Worm (Caenorhabditis elegans) whole organism, early embryonic: ENCODE measurements around the gene gldi-10.

ENCODE experiments used
- B0310.2 ChIP-seq: sonication (generic microtip); optimal IDR thresholded peaks from 2 replicates; lab custom pipeline; 2016; ENCODE audit warnings: mild to moderate bottlenecking, missing genetic modification characterization, missing compliant biosample characterization
- F13C5.2 ChIP-seq: sonication (generic microtip); optimal IDR thresholded peaks from 2 replicates; lab custom pipeline; 2017; ENCODE audit warnings: mild to moderate bottlenecking, missing genetic modification characterization, inconsistent platforms, missing compliant biosample characterization
- aly-1 ChIP-seq: sonication (generic microtip); optimal IDR thresholded peaks from 2 replicates; lab custom pipeline; 2016; ENCODE audit warnings: missing genetic modification characterization, missing compliant biosample characterization
- ama-1 ChIP-seq: fragments of 150-350 bp; optimal IDR thresholded peaks from 2 replicates; lab custom pipeline; 2014
- ceh-13 ChIP-seq: fragments of 200-800 bp; sonication (Bioruptor generic); optimal IDR thresholded peaks from 2 replicates; lab custom pipeline; 2018; ENCODE audit warnings: mild to moderate bottlenecking, missing genetic modification characterization, missing compliant biosample characterization
- ceh-36 ChIP-seq: sonication (generic microtip); optimal IDR thresholded peaks from 2 replicates; lab custom pipeline; 2016; ENCODE audit warnings: missing genetic modification characterization, inconsistent platforms, missing compliant biosample characterization
- ets-7 ChIP-seq: sonication (generic microtip); optimal IDR thresholded peaks from 2 replicates; lab custom pipeline; 2016; ENCODE audit warnings: missing genotype, missing genetic modification characterization, missing compliant biosample characterization
- flt-1 ChIP-seq: fragments of 200-800 bp; sonication (Bioruptor generic); IDR thresholded peaks from 2 replicates; pipeline ENCODE4 v1.3.6; 2022; ENCODE audit warnings: missing genetic modification characterization, missing compliant biosample characterization
- hmbx-1 ChIP-seq: sonication (generic microtip); optimal IDR thresholded peaks from 2 replicates; lab custom pipeline; 2016; ENCODE audit warnings: mild to moderate bottlenecking, missing genetic modification characterization, missing compliant biosample characterization
- hmg-4 ChIP-seq: fragments of 200-800 bp; sonication (Bioruptor generic); optimal IDR thresholded peaks from 2 replicates; lab custom pipeline; 2018; ENCODE audit warnings: mild to moderate bottlenecking, missing genetic modification characterization, missing compliant biosample characterization
- hnd-1 ChIP-seq: sonication (generic microtip); optimal IDR thresholded peaks from 2 replicates; lab custom pipeline; 2016; ENCODE audit warnings: missing genetic modification characterization, missing compliant biosample characterization
- pes-1 ChIP-seq: fragments of 200-800 bp; sonication (Bioruptor generic); IDR thresholded peaks from 2 replicates; pipeline ENCODE4 v1.3.6; 2022; ENCODE audit warnings: missing genetic modification reagents, missing genetic modification characterization, missing compliant biosample characterization
- scrt-1 ChIP-seq: fragments of 200-800 bp; sonication (Bioruptor generic); IDR thresholded peaks from 2 replicates; pipeline ENCODE4 v1.3.6; 2022; ENCODE audit warnings: missing genetic modification characterization, missing compliant biosample characterization
- sea-1 ChIP-seq: fragments of 200-800 bp; sonication (Bioruptor generic); conservative IDR thresholded peaks from 2 replicates; pipeline ENCODE4 v1.3.6; 2022; ENCODE audit warnings: missing genetic modification characterization, missing compliant biosample characterization
- tbx-11 ChIP-seq: fragments of 200-800 bp; sonication (Bioruptor generic); IDR thresholded peaks from 2 replicates; pipeline ENCODE4 v1.3.6; 2022; ENCODE audit warnings: missing genetic modification characterization, missing compliant biosample characterization
- tbx-37 ChIP-seq: fragments of 200-800 bp; sonication (Bioruptor generic); conservative IDR thresholded peaks from 2 replicates; pipeline ENCODE4 v1.3.6; 2022; ENCODE audit warnings: missing genetic modification reagents, missing genetic modification characterization, missing compliant biosample characterization
- tra-4 ChIP-seq: sonication (generic microtip); optimal IDR thresholded peaks from 2 replicates; lab custom pipeline; 2017; ENCODE audit warnings: missing genetic modification characterization, missing compliant biosample characterization

Gene gldi-10

DNA sequence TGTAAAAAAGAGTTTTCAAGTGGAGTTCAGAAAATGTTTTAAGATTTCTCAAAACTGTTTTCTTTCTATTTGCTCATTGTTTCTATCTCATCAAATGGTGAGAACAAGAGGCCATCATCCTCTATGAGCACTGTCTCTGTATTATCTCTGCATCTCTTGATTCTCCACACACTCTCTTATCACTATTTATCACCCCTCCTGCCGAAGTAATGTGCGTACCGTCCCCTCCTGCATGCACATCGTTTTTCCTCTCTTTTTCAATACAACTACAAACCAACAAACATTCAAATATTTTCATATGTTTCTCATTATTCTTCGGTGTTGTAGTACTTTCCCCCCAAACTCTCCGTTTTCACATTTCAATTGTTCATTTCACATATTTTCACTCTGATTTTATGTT is 17.4 kb downstream of the gldi-10 start:
- no peak for TF ChIP-seq tra-4 (tag; lab: Kevin White, UChicago)
- TF ChIP-seq hmg-4 (GFP tag; lab: Kevin White, UChicago) = no peak
- no peak for TF ChIP-seq ceh-36 (tag; lab: Kevin White, UChicago)
- no peak for TF ChIP-seq scrt-1
- TF ChIP-seq aly-1 (tag; lab: Kevin White, UChicago) = no peak
- no peak for TF ChIP-seq hmbx-1 (tag; lab: Kevin White, UChicago)
- no peak for TF ChIP-seq ama-1 (lab: Kevin White, UChicago)
- no peak for TF ChIP-seq pes-1 (GFP tag; lab: Robert Waterston, UW)
- no peak for TF ChIP-seq ets-7 (tag; lab: Kevin White, UChicago)
- no peak for TF ChIP-seq sea-1
- TF ChIP-seq hnd-1 (tag; lab: Kevin White, UChicago) = no peak
- TF ChIP-seq tbx-37 (GFP tag; lab: Robert Waterston, UW) = no peak

DNA sequence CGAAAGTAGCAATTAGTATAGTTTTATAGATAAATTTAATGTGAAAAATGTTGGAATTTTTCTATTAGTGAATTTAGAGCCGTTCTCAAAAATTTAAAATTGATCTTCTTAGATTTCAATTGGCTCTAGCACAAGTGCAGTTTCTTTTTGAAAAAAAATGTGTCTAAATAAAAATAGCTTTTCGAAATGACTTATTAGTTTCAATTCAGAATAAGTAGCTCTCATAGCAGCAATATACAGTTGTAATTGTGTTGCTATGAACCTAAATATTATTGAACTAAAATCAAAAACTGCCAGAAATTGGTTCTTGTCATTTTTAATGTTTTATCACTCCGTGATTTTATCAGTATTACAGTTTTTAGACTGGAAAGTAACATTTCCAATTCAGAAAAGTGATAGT is 18.7 kb downstream of the gldi-10 start:
- TF ChIP-seq flt-1 (GFP tag; lab: Robert Waterston, UW) (no peak), tbx-11 (no peak), sea-1 (no peak), scrt-1 (no peak), ceh-13 (GFP tag; lab: Kevin White, UChicago) (no peak), ama-1 (lab: Kevin White, UChicago) (no peak), tbx-37 (GFP tag; lab: Robert Waterston, UW) (no peak), pes-1 (GFP tag; lab: Robert Waterston, UW) (no peak), B0310.2 (no peak), ceh-36 (tag; lab: Kevin White, UChicago) (no peak), hnd-1 (tag; lab: Kevin White, UChicago) (no peak), tra-4 (tag; lab: Kevin White, UChicago) (no peak), hmbx-1 (tag; lab: Kevin White, UChicago) (no peak), ets-7 (tag; lab: Kevin White, UChicago) (no peak), aly-1 (tag; lab: Kevin White, UChicago) (no peak), F13C5.2 (tag; lab: Kevin White, UChicago) (no peak), hmg-4 (GFP tag; lab: Kevin White, UChicago) (no peak)

DNA sequence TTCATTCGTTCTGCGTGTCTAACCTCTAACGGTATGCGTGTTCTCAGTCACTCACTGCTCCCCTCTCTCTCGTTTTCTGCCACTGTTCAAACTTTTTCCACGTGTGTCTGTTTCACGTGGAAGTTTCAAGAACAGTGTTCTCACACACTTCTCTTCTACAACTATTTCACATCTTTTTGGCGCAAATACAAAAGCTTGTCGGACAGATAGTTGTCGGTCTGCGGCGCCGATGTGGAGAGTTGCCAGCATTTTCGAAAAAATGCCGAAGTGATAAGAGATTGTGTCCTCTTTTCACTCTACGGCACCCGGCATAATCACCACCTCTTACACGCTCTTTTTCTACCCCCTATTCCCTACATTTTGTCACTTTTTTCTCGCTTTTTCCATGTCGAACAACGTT is 19.3 kb downstream of the gldi-10 start:
- TF ChIP-seq sea-1 (no peak), hmbx-1 (tag; lab: Kevin White, UChicago) (no peak), aly-1 (tag; lab: Kevin White, UChicago) (no peak), pes-1 (GFP tag; lab: Robert Waterston, UW) (no peak), ceh-36 (tag; lab: Kevin White, UChicago) (no peak), ets-7 (tag; lab: Kevin White, UChicago) (no peak), tbx-11 (no peak), flt-1 (GFP tag; lab: Robert Waterston, UW) (no peak), tbx-37 (GFP tag; lab: Robert Waterston, UW) (no peak), hnd-1 (tag; lab: Kevin White, UChicago) (no peak), ama-1 (lab: Kevin White, UChicago) (no peak), F13C5.2 (tag; lab: Kevin White, UChicago) (no peak), hmg-4 (GFP tag; lab: Kevin White, UChicago) (no peak), tra-4 (tag; lab: Kevin White, UChicago) (no peak), ceh-13 (GFP tag; lab: Kevin White, UChicago) (no peak), scrt-1 (no peak)

DNA sequence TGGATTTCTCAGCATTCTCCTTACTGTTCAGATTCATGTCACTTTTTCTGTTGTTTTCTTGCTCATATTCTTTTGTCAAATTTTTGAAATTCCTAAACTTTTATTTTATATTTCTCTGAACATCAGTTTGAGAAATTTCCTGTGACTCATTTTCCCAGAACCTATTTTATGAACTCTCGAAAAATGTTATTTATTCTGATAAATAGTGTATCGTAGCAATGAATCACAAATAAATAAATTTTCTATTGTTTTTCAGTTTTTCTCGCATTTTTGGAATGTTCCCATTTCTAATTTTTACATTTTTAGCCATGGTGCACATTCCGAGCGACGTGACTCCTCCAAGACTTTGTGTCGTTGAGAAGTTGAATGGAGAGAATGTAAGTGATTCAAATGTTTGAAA is 19.8 kb downstream of the gldi-10 start, which contains the start of gene nrfl-1:
TSS of gene nrfl-1 (plus strand) at position 301 of the 400 bp plus-strand sequence.
- TF ChIP-seq hnd-1 (tag; lab: Kevin White, UChicago) (no peak), ceh-36 (tag; lab: Kevin White, UChicago) (no peak), sea-1 (no peak), hmg-4 (GFP tag; lab: Kevin White, UChicago) (no peak), pes-1 (GFP tag; lab: Robert Waterston, UW) (no peak), tbx-11 (no peak), ama-1 (lab: Kevin White, UChicago) (no peak), F13C5.2 (tag; lab: Kevin White, UChicago) (no peak), tbx-37 (GFP tag; lab: Robert Waterston, UW) (no peak), aly-1 (tag; lab: Kevin White, UChicago) (no peak), hmbx-1 (tag; lab: Kevin White, UChicago) (no peak), tra-4 (tag; lab: Kevin White, UChicago) (no peak), ceh-13 (GFP tag; lab: Kevin White, UChicago) (no peak), ets-7 (tag; lab: Kevin White, UChicago) (no peak), scrt-1 (no peak), flt-1 (GFP tag; lab: Robert Waterston, UW) (no peak), B0310.2 (no peak)

DNA sequence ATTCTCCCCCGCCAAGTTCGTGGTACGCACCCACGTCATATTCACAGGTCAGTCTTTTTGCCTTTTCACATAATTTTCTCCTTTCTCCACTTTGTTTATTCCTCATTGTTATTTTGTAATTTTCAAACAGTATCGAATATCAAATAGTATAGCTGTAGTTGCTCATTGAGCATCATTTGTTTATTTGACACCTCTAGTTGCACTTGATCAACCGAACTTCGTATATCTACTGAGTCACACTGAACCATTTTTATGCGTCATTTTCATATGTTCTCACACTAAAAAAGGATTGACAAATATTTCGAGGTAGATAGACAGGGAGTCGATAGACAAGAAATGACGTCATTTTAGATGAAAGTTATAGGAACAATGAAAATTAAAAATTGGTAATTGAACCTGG is 21.2 kb downstream of the gldi-10 start:
- TF ChIP-seq tbx-37 (GFP tag; lab: Robert Waterston, UW) (no peak), aly-1 (tag; lab: Kevin White, UChicago) (no peak), hmg-4 (GFP tag; lab: Kevin White, UChicago) (no peak), pes-1 (GFP tag; lab: Robert Waterston, UW) (no peak), scrt-1 (no peak), B0310.2 (no peak)

DNA sequence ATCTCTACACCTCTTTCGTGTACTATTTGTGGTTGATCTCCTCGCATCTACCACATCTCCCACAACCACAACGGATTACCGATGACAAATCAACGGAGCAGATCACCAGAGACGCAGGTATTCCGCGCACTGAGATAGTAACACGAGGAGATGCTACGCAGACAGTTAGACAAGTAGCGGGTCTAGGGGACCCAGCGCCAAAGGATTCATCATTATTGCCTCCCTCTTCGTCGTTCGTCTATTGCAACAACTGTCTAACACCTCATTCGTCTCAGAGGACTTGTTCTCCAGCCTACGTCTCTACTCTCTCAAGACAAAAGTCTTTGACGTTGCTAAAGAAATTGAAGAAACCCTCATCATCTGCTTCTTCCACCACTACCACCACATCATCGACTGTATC is 22.5 kb downstream of the gldi-10 start:
- TF ChIP-seq ceh-36 (tag; lab: Kevin White, UChicago) = no peak
- TF ChIP-seq scrt-1 = no peak
- no peak for TF ChIP-seq sea-1
- no peak for TF ChIP-seq pes-1 (GFP tag; lab: Robert Waterston, UW)
- TF ChIP-seq aly-1 (tag; lab: Kevin White, UChicago) = no peak
- TF ChIP-seq ceh-13 (GFP tag; lab: Kevin White, UChicago) = no peak
- no peak for TF ChIP-seq tbx-11
- no peak for TF ChIP-seq F13C5.2 (tag; lab: Kevin White, UChicago)
- no peak for TF ChIP-seq tbx-37 (GFP tag; lab: Robert Waterston, UW)
- TF ChIP-seq hmg-4 (GFP tag; lab: Kevin White, UChicago) = no peak

- TF ChIP-seq aly-1 (tag; lab: Kevin White, UChicago) (no peak), sea-1 (no peak), pes-1 (GFP tag; lab: Robert Waterston, UW) (no peak), scrt-1 (no peak), ceh-13 (GFP tag; lab: Kevin White, UChicago) (no peak), ets-7 (tag; lab: Kevin White, UChicago) (no peak), ceh-36 (tag; lab: Kevin White, UChicago) (no peak), flt-1 (GFP tag; lab: Robert Waterston, UW) (no peak), tra-4 (tag; lab: Kevin White, UChicago) (no peak), ama-1 (lab: Kevin White, UChicago) (no peak)
Observed at ce11 chrIV:9130605-9131004, 31.6 kb downstream of the gldi-10 start.
